Fruit fly (Drosophila melanogaster) Kc167 (cell line): ENCODE measurements around the gene corto.

ENCODE experiments used
- insv ChIP-seq: fragments of >200 bp; optimal IDR thresholded peaks from 3 replicates; lab custom pipeline; 2018; ENCODE audit warnings: missing external identifiers
- psq ChIP-seq: fragments of >200 bp; optimal IDR thresholded peaks from 2 replicates; lab custom pipeline; 2017; ENCODE audit warnings: missing external identifiers

DNA sequence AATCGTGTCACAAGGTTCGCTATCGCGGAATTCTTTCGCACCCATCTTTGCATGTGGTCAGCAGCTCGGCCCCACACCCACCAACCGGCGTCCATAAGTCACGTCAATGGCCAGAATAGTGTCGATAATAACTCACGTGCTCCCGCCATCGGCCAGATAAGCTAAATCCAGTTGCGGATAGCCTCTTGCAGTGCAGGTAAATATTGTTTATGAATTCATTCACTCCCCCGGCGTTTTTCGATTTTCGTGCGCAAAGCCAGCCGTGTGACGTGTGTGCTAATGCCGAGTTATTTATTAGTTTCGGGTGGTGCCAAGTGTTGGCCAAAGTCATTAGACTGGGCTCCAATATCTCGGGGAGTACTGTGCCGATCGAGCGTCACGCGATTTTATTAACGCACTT lies 13.1 kb downstream of the corto start:
- TF ChIP-seq psq (lab: Kevin White, UChicago) (no peak), insv (lab: Kevin White, UChicago) (no peak)
